Worm (Caenorhabditis elegans): ENCODE data around the gene F55G11.1.

F55G11.1 gene

ce11 chrIV:12914532-12915019 lies 31.8 kb downstream of the F55G11.1 start, which contains the start of gene irg-6:
Gene irg-6, minus strand, starts transcription at chrIV:12914969.
- TF ChIP-seq zag-1 (tag; optimal IDR thresholded peaks at IDR 0.05) (no peak), mdl-1 (tag; optimal IDR thresholded peaks at IDR 0.05) (no peak), D1046.2 (GFP tag; IDR thresholded peaks at IDR 0.05) (no peak), F26F4.8 (GFP tag; conservative IDR thresholded peaks at IDR 0.05) (no peak), spr-3 (GFP tag; optimal IDR thresholded peaks at IDR 0.05) (no peak), unc-62 (GFP tag; optimal IDR thresholded peaks at IDR 0.05 in 1 of 2) (peak in 1 of 2 experiments; percentile 97), unc-62 (tag; optimal IDR thresholded peaks at IDR 0.05) (no peak), fkh-10 (GFP tag; optimal IDR thresholded peaks at IDR 0.05) (no peak)

- peak; percentile 49 for TF ChIP-seq nhr-28 (tag; optimal IDR thresholded peaks at IDR 0.05)
- TF ChIP-seq dmd-6 (GFP tag; IDR thresholded peaks at IDR 0.05): peak; percentile 70
- TF ChIP-seq snpc-1.2 (GFP tag; IDR thresholded peaks at IDR 0.05): no peak
- no peak for TF ChIP-seq egl-43 (GFP tag; IDR thresholded peaks at IDR 0.05)
- no peak for TF ChIP-seq fos-1 (tag; optimal IDR thresholded peaks at IDR 0.05)
- no peak for TF ChIP-seq ceh-82 (tag; optimal IDR thresholded peaks at IDR 0.05)
- peak; percentile 44 for TF ChIP-seq pqm-1 (tag; optimal IDR thresholded peaks at IDR 0.05)
- TF ChIP-seq zip-11 (GFP tag; IDR thresholded peaks at IDR 0.05): no peak
- TF ChIP-seq hlh-11 (tag; optimal IDR thresholded peaks at IDR 0.05): peak; percentile 7
These were observed 34.4 kb downstream of the F55G11.1 start, which contains the start of gene K08D8.5 for ce11 chrIV:12911990-12912389. Gene K08D8.5, minus strand, starts transcription at chrIV:12912129.

DNA sequence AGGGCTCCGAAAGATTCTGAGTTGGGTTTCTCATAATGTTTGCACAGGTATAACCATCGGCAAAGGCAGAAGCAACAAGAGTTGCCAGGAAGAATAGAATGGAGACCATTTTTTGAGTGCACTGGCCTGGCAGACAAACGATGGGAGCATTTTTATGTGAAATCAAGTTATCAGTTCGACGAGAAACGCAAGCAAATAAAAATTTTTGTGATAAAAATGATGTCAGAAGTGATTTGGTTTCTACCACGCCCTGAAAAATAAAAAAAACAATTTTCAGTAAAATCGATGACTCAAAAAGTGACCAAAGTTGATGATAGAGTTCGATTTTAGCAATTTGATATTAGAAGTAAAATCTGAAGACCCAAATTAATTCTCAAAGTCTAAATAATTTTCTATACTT lies 36.5 kb downstream of the F55G11.1 start, which contains the start of gene K08D8.4:
K08D8.4 (minus strand) TSS at position 128 of the 400 bp plus-strand sequence.
- TF ChIP-seq ceh-82 (tag; optimal IDR thresholded peaks at IDR 0.05) (no peak), nhr-237 (tag; optimal IDR thresholded peaks at IDR 0.05) (no peak), daf-8 (GFP tag; IDR thresholded peaks at IDR 0.05) (no peak), dpl-1 (GFP tag; optimal IDR thresholded peaks at IDR 0.05) (no peak), nhr-28 (tag; optimal IDR thresholded peaks at IDR 0.05) (peak; percentile 32), ceh-32 (tag; optimal IDR thresholded peaks at IDR 0.05; ENCODE audit: poor library complexity) (no peak), zfp-2 (tag; optimal IDR thresholded peaks at IDR 0.05) (no peak), daf-19 (GFP tag; conservative IDR thresholded peaks at IDR 0.05) (no peak), madf-9 (GFP tag; conservative IDR thresholded peaks at IDR 0.05) (no peak), ctbp-1 (GFP tag; IDR thresholded peaks at IDR 0.05) (no peak), dmd-6 (GFP tag; IDR thresholded peaks at IDR 0.05) (peak; percentile 78), snpc-1.2 (GFP tag; IDR thresholded peaks at IDR 0.05) (no peak), mdt-29 (GFP tag; IDR thresholded peaks at IDR 0.05) (no peak), php-3 (GFP tag; IDR thresholded peaks at IDR 0.05) (no peak), daf-16 (GFP tag; optimal IDR thresholded peaks at IDR 0.05) (no peak), daf-16 (tag; optimal IDR thresholded peaks at IDR 0.05) (peak; percentile 16), dmd-9 (GFP tag; IDR thresholded peaks at IDR 0.05) (no peak), hlh-30 (tag; optimal IDR thresholded peaks at IDR 0.05; ENCODE audit: insufficient read depth) (no peak), gei-8 (GFP tag; optimal IDR thresholded peaks at IDR 0.05) (no peak), pha-4 (GFP tag; IDR thresholded peaks at IDR 0.05) (no peak), pha-4 (tag; optimal IDR thresholded peaks at IDR 0.05) (no peak), mes-2 (tag; optimal IDR thresholded peaks at IDR 0.05; ENCODE audit: poor library complexity, severe bottlenecking) (no peak), Y105C5A.15 (GFP tag; IDR thresholded peaks at IDR 0.05) (no peak), vab-7 (GFP tag; IDR thresholded peaks at IDR 0.05) (no peak), hif-1 (tag; optimal IDR thresholded peaks at IDR 0.05) (no peak), F49E8.2 (tag; optimal IDR thresholded peaks at IDR 0.05; ENCODE audit: borderline replicate concordance) (no peak), ceh-20 (GFP tag; IDR thresholded peaks at IDR 0.05) (no peak), dve-1 (tag; optimal IDR thresholded peaks at IDR 0.05; ENCODE audit: insufficient read depth) (peak; percentile 15), daf-12 (tag; optimal IDR thresholded peaks at IDR 0.05) (no peak), pqm-1 (tag; optimal IDR thresholded peaks at IDR 0.05) (peak; percentile 70), nhr-102 (tag; optimal IDR thresholded peaks at IDR 0.05) (no peak), set-16 (GFP tag; IDR thresholded peaks at IDR 0.05) (no peak), nhr-25 (tag; optimal IDR thresholded peaks at IDR 0.05; ENCODE audit: borderline replicate concordance, insufficient read depth) (no peak), spr-1 (tag; optimal IDR thresholded peaks at IDR 0.05) (no peak), lin-1 (GFP tag; IDR thresholded peaks at IDR 0.05) (no peak), hlh-11 (tag; optimal IDR thresholded peaks at IDR 0.05) (peak; percentile 22)
